Fruit fly (Drosophila melanogaster) whole organism, embryonic: ENCODE measurements around the gene EMC5.

Experiments used
- CG12104 ChIP-seq: fragments of 200-800 bp; sonication (Bioruptor generic); optimal IDR thresholded peaks from 3 replicates; lab custom pipeline; 2016; ENCODE audit warnings: missing biosample characterization, missing genetic modification characterization
- CG12219 ChIP-seq: fragments of 200-800 bp; sonication (Bioruptor generic); optimal IDR thresholded peaks from 3 replicates; lab custom pipeline; 2018; ENCODE audit warnings: missing biosample characterization, mild to moderate bottlenecking, missing genetic modification characterization
- CG12299 ChIP-seq: fragments of 200-800 bp; sonication (Bioruptor generic); optimal IDR thresholded peaks from 2 replicates; lab custom pipeline; 2018; ENCODE audit warnings: missing biosample characterization, mild to moderate bottlenecking, missing genetic modification characterization
- CG13296 ChIP-seq: fragments of 200-800 bp; sonication (Bioruptor generic); optimal IDR thresholded peaks from 3 replicates; lab custom pipeline; 2018; ENCODE audit warnings: missing biosample characterization, mild to moderate bottlenecking, missing genetic modification characterization
- CG14441 ChIP-seq: fragments of 200-800 bp; sonication (Bioruptor generic); IDR thresholded peaks from 2 replicates; pipeline ENCODE4 v1.3.6; 2022; ENCODE audit warnings: missing biosample characterization, missing genetic modification characterization
- CG15269 ChIP-seq: fragments of 200-800 bp; sonication (Bioruptor generic); optimal IDR thresholded peaks from 2 replicates; lab custom pipeline; 2018; ENCODE audit warnings: missing biosample characterization, mild to moderate bottlenecking, missing genetic modification characterization, moderate library complexity
- CG1603 ChIP-seq: fragments of 200-800 bp; sonication (Bioruptor generic); optimal IDR thresholded peaks from 2 replicates; lab custom pipeline; 2019; ENCODE audit warnings: missing biosample characterization, mild to moderate bottlenecking, missing genetic modification characterization, moderate library complexity
- CG16815 ChIP-seq: fragments of 200-800 bp; sonication (Bioruptor generic); optimal IDR thresholded peaks from 3 replicates; lab custom pipeline; 2017; ENCODE audit warnings: missing biosample characterization, mild to moderate bottlenecking, missing genetic modification characterization
- CG2202 ChIP-seq: fragments of 200-800 bp; sonication (Bioruptor generic); optimal IDR thresholded peaks from 2 replicates; lab custom pipeline; 2018; ENCODE audit warnings: missing biosample characterization, mild to moderate bottlenecking, missing genetic modification characterization
- CG2875 ChIP-seq: fragments of 200-800 bp; sonication (Bioruptor generic); optimal IDR thresholded peaks from 2 replicates; lab custom pipeline; 2017; ENCODE audit warnings: missing biosample characterization, mild to moderate bottlenecking, missing genetic modification characterization, missing genetic modification reagents
- CG3065 ChIP-seq: fragments of 200-800 bp; sonication (Bioruptor generic); optimal IDR thresholded peaks from 2 replicates; lab custom pipeline; 2016; ENCODE audit warnings: missing biosample characterization, missing genetic modification characterization
- CG31365 ChIP-seq: fragments of 200-800 bp; sonication (Bioruptor generic); optimal IDR thresholded peaks from 2 replicates; lab custom pipeline; 2018; ENCODE audit warnings: missing biosample characterization, mild to moderate bottlenecking, missing genetic modification characterization
- CG3163 ChIP-seq: fragments of 200-800 bp; sonication (Bioruptor generic); optimal IDR thresholded peaks from 3 replicates; lab custom pipeline; 2016; ENCODE audit warnings: missing biosample characterization, missing genetic modification characterization
- CG3847 ChIP-seq: fragments of 200-800 bp; sonication (Bioruptor generic); IDR thresholded peaks from 2 replicates; pipeline ENCODE4 v1.3.6; 2022; ENCODE audit warnings: missing biosample characterization, missing genetic modification characterization
- CG4730 ChIP-seq: fragments of 200-800 bp; sonication (Bioruptor generic); IDR thresholded peaks from 2 replicates; pipeline ENCODE4 v1.3.6; 2022; ENCODE audit warnings: missing biosample characterization, missing genetic modification characterization
- CG5180 ChIP-seq: fragments of 200-800 bp; sonication (Bioruptor generic); optimal IDR thresholded peaks from 3 replicates; lab custom pipeline; 2017; ENCODE audit warnings: missing biosample characterization, missing genetic modification characterization, mild to moderate bottlenecking, moderate library complexity, missing genetic modification reagents
- CG6791 ChIP-seq: fragments of 200-800 bp; sonication (Bioruptor generic); IDR thresholded peaks from 3 replicates; pipeline ENCODE4 v1.3.6; 2022; ENCODE audit warnings: missing biosample characterization, missing genetic modification characterization; ENCODE audit not compliant: partially characterized antibody
- Dref ChIP-seq: fragments of 200-800 bp; sonication (Bioruptor generic); IDR thresholded peaks from 2 replicates; pipeline ENCODE4 v1.3.6; 2022; ENCODE audit warnings: missing biosample characterization, missing genetic modification characterization
- Fer2 ChIP-seq: fragments of 200-800 bp; sonication (Bioruptor generic); optimal IDR thresholded peaks from 2 replicates; lab custom pipeline; 2018; ENCODE audit warnings: missing biosample characterization, mild to moderate bottlenecking, missing genetic modification characterization, moderate library complexity
- HHEX ChIP-seq: fragments of 200-800 bp; sonication (Bioruptor generic); optimal IDR thresholded peaks from 3 replicates; lab custom pipeline; 2017; ENCODE audit warnings: missing biosample characterization, mild to moderate bottlenecking, missing genetic modification characterization, missing genetic modification reagents
- Hmr ChIP-seq: fragments of 200-800 bp; sonication (Bioruptor generic); optimal IDR thresholded peaks from 3 replicates; lab custom pipeline; 2017; ENCODE audit warnings: mild to moderate bottlenecking, missing biosample characterization, missing genetic modification reagents, missing genetic modification characterization
- Jarid2 ChIP-seq: fragments of 200-800 bp; sonication (Bioruptor generic); optimal IDR thresholded peaks from 3 replicates; lab custom pipeline; 2017; ENCODE audit warnings: mild to moderate bottlenecking, missing biosample characterization, missing genetic modification reagents, missing genetic modification characterization
- MESR4 ChIP-seq: fragments of 200-800 bp; sonication (Bioruptor generic); optimal IDR thresholded peaks from 2 replicates; lab custom pipeline; 2018; ENCODE audit warnings: missing biosample characterization, mild to moderate bottlenecking, missing genetic modification characterization, moderate library complexity
- NK7.1 ChIP-seq: fragments of 200-800 bp; sonication (Bioruptor generic); optimal IDR thresholded peaks from 3 replicates; lab custom pipeline; 2016; ENCODE audit warnings: missing biosample characterization, missing genetic modification characterization
- Neu2 ChIP-seq: fragments of 200-800 bp; sonication (Bioruptor generic); optimal IDR thresholded peaks from 3 replicates; lab custom pipeline; 2016; ENCODE audit warnings: missing biosample characterization, missing genetic modification characterization, borderline replicate concordance
- Opbp ChIP-seq: fragments of 200-800 bp; sonication (Bioruptor generic); IDR thresholded peaks from 3 replicates; pipeline ENCODE4 v1.3.6; 2022; ENCODE audit warnings: missing biosample characterization, missing genetic modification characterization; ENCODE audit not compliant: partially characterized antibody
- Ravus ChIP-seq: fragments of 200-800 bp; sonication (Bioruptor generic); IDR thresholded peaks from 2 replicates; pipeline ENCODE4 v1.3.6; 2022; ENCODE audit warnings: missing biosample characterization, missing genetic modification characterization
- Sox102F ChIP-seq: fragments of 200-800 bp; sonication (Bioruptor generic); optimal IDR thresholded peaks from 2 replicates; lab custom pipeline; 2018; ENCODE audit warnings: missing biosample characterization, mild to moderate bottlenecking, missing genetic modification characterization, moderate library complexity
- ac ChIP-seq: fragments of 200-800 bp; sonication (Bioruptor generic); optimal IDR thresholded peaks from 3 replicates; lab custom pipeline; 2017; ENCODE audit warnings: missing biosample characterization, mild to moderate bottlenecking, missing genetic modification characterization
- ap ChIP-seq: fragments of 200-800 bp; sonication (Bioruptor generic); IDR thresholded peaks from 2 replicates; pipeline ENCODE4 v1.3.6; 2022; ENCODE audit warnings: missing biosample characterization, missing genetic modification characterization
- bbx ChIP-seq: fragments of 200-800 bp; sonication (Bioruptor generic); IDR thresholded peaks from 2 replicates; pipeline ENCODE4 v1.3.6; 2022; ENCODE audit warnings: missing biosample characterization, missing genetic modification characterization; ENCODE audit not compliant: partially characterized antibody
- croc ChIP-seq: fragments of 200-800 bp; sonication (Bioruptor generic); conservative IDR thresholded peaks from 3 replicates; pipeline ENCODE4 v1.3.6; 2022; ENCODE audit warnings: missing biosample characterization, missing genetic modification characterization
- disco-r ChIP-seq: fragments of 200-800 bp; sonication (Bioruptor generic); optimal IDR thresholded peaks from 2 replicates; lab custom pipeline; 2016; ENCODE audit warnings: missing biosample characterization, missing genetic modification characterization
- ems ChIP-seq: fragments of 200-800 bp; sonication (Bioruptor generic); optimal IDR thresholded peaks from 3 replicates; lab custom pipeline; 2016; ENCODE audit warnings: missing biosample characterization, missing genetic modification characterization
- ewg ChIP-seq: fragments of 200-800 bp; sonication (Bioruptor generic); optimal IDR thresholded peaks from 3 replicates; lab custom pipeline; 2017; ENCODE audit warnings: mild to moderate bottlenecking, missing biosample characterization, missing genetic modification reagents, missing genetic modification characterization
- fd64A ChIP-seq: fragments of 200-800 bp; sonication (Bioruptor generic); optimal IDR thresholded peaks from 3 replicates; lab custom pipeline; 2018; ENCODE audit warnings: missing biosample characterization, mild to moderate bottlenecking, missing genetic modification characterization
- gem ChIP-seq: fragments of 200-800 bp; sonication (Bioruptor generic); optimal IDR thresholded peaks from 2 replicates; lab custom pipeline; 2019; ENCODE audit warnings: missing biosample characterization, mild to moderate bottlenecking, missing genetic modification characterization, moderate library complexity
- hb ChIP-seq: fragments of 200-800 bp; sonication (Bioruptor generic); IDR thresholded peaks from 3 replicates; pipeline ENCODE4 v1.3.6; 2022; ENCODE audit warnings: missing biosample characterization, missing genetic modification characterization; ENCODE audit not compliant: partially characterized antibody
- kah ChIP-seq: fragments of 200-800 bp; sonication (Bioruptor generic); optimal IDR thresholded peaks from 2 replicates; lab custom pipeline; 2018; ENCODE audit warnings: missing biosample characterization, mild to moderate bottlenecking, missing genetic modification characterization
- mirr ChIP-seq: fragments of 200-800 bp; sonication (Bioruptor generic); optimal IDR thresholded peaks from 3 replicates; lab custom pipeline; 2018; ENCODE audit warnings: missing biosample characterization, mild to moderate bottlenecking, missing genetic modification characterization
- nerfin-1 ChIP-seq: fragments of 200-800 bp; sonication (Bioruptor generic); optimal IDR thresholded peaks from 3 replicates; lab custom pipeline; 2019; ENCODE audit warnings: missing biosample characterization, mild to moderate bottlenecking, missing genetic modification characterization, moderate library complexity
- pfk ChIP-seq: fragments of 200-800 bp; sonication (Bioruptor generic); optimal IDR thresholded peaks from 2 replicates; lab custom pipeline; 2018; ENCODE audit warnings: missing biosample characterization, mild to moderate bottlenecking, missing genetic modification characterization, moderate library complexity
- repo ChIP-seq: fragments of 200-800 bp; sonication (Bioruptor generic); optimal IDR thresholded peaks from 2 replicates; lab custom pipeline; 2016; ENCODE audit warnings: missing biosample characterization, missing genetic modification characterization
- sc ChIP-seq, 3 experiments: fragments of >200 bp in 2 of 3; fragments of 200-800 bp in 1 of 3; sonication (Bioruptor generic) in 1 of 3; optimal IDR thresholded peaks; 2 replicates in 2 of 3; 3 replicates in 1 of 3; lab custom pipeline; 2017; ENCODE audit warnings: mild to moderate bottlenecking in 1 of 3, missing biosample characterization in 1 of 3, missing genetic modification characterization in 1 of 3, missing genetic modification reagents in 1 of 3
- sens ChIP-seq: fragments of 200-800 bp; sonication (Bioruptor generic); peaks from one replicate; lab custom pipeline; 2016; ENCODE audit warnings: missing biosample characterization, missing genetic modification characterization
- sens-2 ChIP-seq: fragments of 200-800 bp; sonication (Bioruptor generic); IDR thresholded peaks from 2 replicates; pipeline ENCODE4 v1.3.6; 2022; ENCODE audit warnings: missing biosample characterization, missing genetic modification characterization
- ssp ChIP-seq: fragments of 200-800 bp; sonication (Bioruptor generic); IDR thresholded peaks from 2 replicates; pipeline ENCODE4 v1.3.6; 2022; ENCODE audit warnings: missing biosample characterization, missing genetic modification characterization
- vvl ChIP-seq: fragments of 200-800 bp; sonication (Bioruptor generic); IDR thresholded peaks from 2 replicates; pipeline ENCODE4 v1.3.6; 2022; ENCODE audit warnings: missing biosample characterization, missing genetic modification characterization
- wek ChIP-seq: fragments of 200-800 bp; sonication (Bioruptor generic); optimal IDR thresholded peaks from 3 replicates; lab custom pipeline; 2018; ENCODE audit warnings: missing biosample characterization, mild to moderate bottlenecking, missing genetic modification characterization, moderate library complexity

The EMC5 gene

dm6 chr2L:18953512-18954254 is 33.8 kb upstream of the EMC5 start (continued):
- TF ChIP-seq CG16815 (GFP tag; lab: Kevin White, UChicago) (no peak), mirr (GFP tag; lab: Kevin White, UChicago) (no peak), CG12219 (no peak), NK7.1 (no peak), ac (GFP tag; lab: Kevin White, UChicago) (no peak), disco-r (GFP tag; lab: Kevin White, UChicago) (no peak), hb (GFP tag; lab: Robert Waterston, UW) (no peak), CG4730 (GFP tag; lab: Robert Waterston, UW) (no peak), Dref (GFP tag; lab: Robert Waterston, UW) (no peak), Sox102F (peak; percentile 27), CG5180 (no peak), nerfin-1 (tag; lab: Kevin White, UChicago) (no peak), ems (GFP tag; lab: Kevin White, UChicago) (no peak), sc (optimal IDR thresholded peaks at IDR 0.05; lab: Kevin White, UChicago) (no peak), sc (GFP tag; optimal IDR thresholded peaks at IDR 0.05; lab: Kevin White, UChicago) (no peak), CG12299 (tag; lab: Kevin White, UChicago) (no peak), bbx (no peak), croc (GFP tag; lab: Robert Waterston, UW) (no peak), CG13296 (no peak), pfk (GFP tag; lab: Kevin White, UChicago) (no peak), vvl (no peak), Opbp (GFP tag; lab: Robert Waterston, UW) (no peak), wek (GFP tag; lab: Kevin White, UChicago) (no peak), Hmr (GFP tag; lab: Kevin White, UChicago) (peak; percentile 55), CG15269 (tag; lab: Kevin White, UChicago) (peak; percentile 47), MESR4 (no peak), CG31365 (tag; lab: Kevin White, UChicago) (no peak), CG3065 (GFP tag; lab: Kevin White, UChicago) (no peak), CG14441 (GFP tag; lab: Robert Waterston, UW) (no peak), Jarid2 (GFP tag; lab: Kevin White, UChicago) (no peak), Neu2 (GFP tag; lab: Kevin White, UChicago) (no peak), ssp (GFP tag; lab: Robert Waterston, UW) (no peak), sens (GFP tag; lab: Kevin White, UChicago) (no peak), CG2202 (no peak), CG2875 (GFP tag; lab: Kevin White, UChicago) (no peak), ewg (no peak), HHEX (GFP tag; lab: Kevin White, UChicago) (no peak), Fer2 (no peak), repo (GFP tag; lab: Kevin White, UChicago) (no peak), CG12104 (GFP tag; lab: Kevin White, UChicago) (no peak), CG3163 (GFP tag; lab: Kevin White, UChicago) (no peak), Ravus (no peak), fd64A (GFP tag; lab: Kevin White, UChicago) (no peak), ap (GFP tag; lab: Robert Waterston, UW) (no peak), gem (tag; lab: Kevin White, UChicago) (peak; percentile 71), CG6791 (no peak), kah (GFP tag; lab: Kevin White, UChicago) (no peak), CG1603 (tag; lab: Kevin White, UChicago) (no peak), sens-2 (GFP tag; lab: Robert Waterston, UW) (no peak), CG3847 (0 out of 2 replicates have a peak, but pooled peaks have one; percentile 14)
